Fruit fly (Drosophila melanogaster) S2 (cell line): ENCODE data around the gene betaCOP.

ENCODE experiments used
- CG8478 ChIP-seq: fragments of >200 bp; optimal IDR thresholded peaks from 2 replicates; lab custom pipeline; 2018
- CTCF ChIP-seq, 2 experiments: fragments of >200 bp; optimal IDR thresholded peaks; 2 replicates each; lab custom pipeline; 2018

dm6 chrX:18379791-18380190 lies 5.3 kb downstream of the betaCOP start, which contains the start of the genes por and CG6179:
- TF ChIP-seq CTCF (optimal IDR thresholded peaks at IDR 0.05; lab: Kevin White, UChicago): no peak
- no peak for TF ChIP-seq CG8478 (lab: Kevin White, UChicago)
